Worm (Caenorhabditis elegans): ENCODE results near the gene stt-3.

DNA sequence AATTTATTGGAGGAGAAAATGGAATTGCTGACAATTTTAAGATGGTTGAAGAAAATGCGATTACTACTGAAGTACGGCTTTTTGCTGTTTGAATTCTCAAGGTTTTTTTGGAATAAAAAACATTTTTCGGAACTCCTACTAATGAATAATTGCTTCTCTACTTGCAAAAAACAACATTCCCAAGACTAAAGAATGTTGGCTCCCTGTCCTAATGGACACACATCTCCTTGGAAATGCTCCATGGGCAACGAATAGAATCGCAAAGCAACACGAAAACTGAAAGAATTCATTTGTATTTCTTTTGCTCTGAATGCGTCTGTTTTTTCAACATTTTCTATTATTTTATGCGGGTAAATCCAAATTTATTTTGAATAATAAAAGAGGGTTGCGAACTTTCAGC, 24.4 kb downstream of the stt-3 start, which contains the start of gene C18F10.2:
- TF ChIP-seq flt-1 (GFP tag; IDR thresholded peaks at IDR 0.05) (no peak), ama-1 (optimal IDR thresholded peaks at IDR 0.05) (no peak), tra-4 (tag; optimal IDR thresholded peaks at IDR 0.05) (no peak), hnd-1 (tag; optimal IDR thresholded peaks at IDR 0.05) (no peak), tbx-37 (GFP tag; conservative IDR thresholded peaks at IDR 0.05) (no peak), scrt-1 (GFP tag; IDR thresholded peaks at IDR 0.05) (no peak), aly-1 (tag; optimal IDR thresholded peaks at IDR 0.05) (no peak), tbx-11 (GFP tag; IDR thresholded peaks at IDR 0.05) (no peak), hmg-4 (GFP tag; optimal IDR thresholded peaks at IDR 0.05) (no peak), hmbx-1 (tag; optimal IDR thresholded peaks at IDR 0.05) (no peak), B0310.2 (tag; optimal IDR thresholded peaks at IDR 0.05) (no peak), ceh-13 (GFP tag; optimal IDR thresholded peaks at IDR 0.05) (no peak), F13C5.2 (tag; optimal IDR thresholded peaks at IDR 0.05) (no peak), ets-7 (tag; optimal IDR thresholded peaks at IDR 0.05) (no peak)

Measured in whole organism, early embryonic.